Worm (Caenorhabditis elegans): Measurements from ENCODE around the gene F52E1.2.

F52E1.2 gene

ce11 chrV:8435292-8435691 lies 24.9 kb downstream of the F52E1.2 start:
- TF ChIP-seq cebp-1 (GFP tag; IDR thresholded peaks at IDR 0.05): no peak
- no peak for TF ChIP-seq cebp-1 (tag; optimal IDR thresholded peaks at IDR 0.05)
- peak; percentile 26 for TF ChIP-seq K12H6.12 (tag; optimal IDR thresholded peaks at IDR 0.05)
- TF ChIP-seq repo-1 (tag; optimal IDR thresholded peaks at IDR 0.05): no peak
- no peak for TF ChIP-seq lin-40 (tag; optimal IDR thresholded peaks at IDR 0.05)
- TF ChIP-seq cebp-2 (GFP tag; IDR thresholded peaks at IDR 0.05): no peak
- TF ChIP-seq zfh-2 (GFP tag; conservative IDR thresholded peaks at IDR 0.05): 0 out of 2 replicates have a peak, but pooled peaks have one; percentile 15
- TF ChIP-seq lin-26 (GFP tag; IDR thresholded peaks at IDR 0.05): 0 out of 2 replicates have a peak, but pooled peaks have one; percentile 49

ce11 chrV:8437358-8437757 lies 27.0 kb downstream of the F52E1.2 start:
- no peak for TF ChIP-seq dpff-1 (tag; optimal IDR thresholded peaks at IDR 0.05)
- TF ChIP-seq F57A8.1 (GFP tag; optimal IDR thresholded peaks at IDR 0.05): no peak
- no peak for TF ChIP-seq Y53F4B.3 (GFP tag; IDR thresholded peaks at IDR 0.05)
- TF ChIP-seq atf-7 (tag; optimal IDR thresholded peaks at IDR 0.05): no peak
- no peak for TF ChIP-seq mes-4 (tag; optimal IDR thresholded peaks at IDR 0.05)

- TF ChIP-seq lag-1 (GFP tag; IDR thresholded peaks at IDR 0.05) (0 out of 2 replicates have a peak, but pooled peaks have one; percentile 24), ceh-40 (GFP tag; IDR thresholded peaks at IDR 0.05) (no peak)
Observed at ce11 chrV:8444357-8444856, 34.0 kb downstream of the F52E1.2 start, which contains the start of gene lmd-3. lmd-3 (minus strand) TSS chrV:8444806.

- no peak for TF ChIP-seq nfyb-1 (GFP tag; IDR thresholded peaks at IDR 0.05)
- peak; percentile 65 for TF ChIP-seq nhr-80 (tag; optimal IDR thresholded peaks at IDR 0.05)
- TF ChIP-seq repo-1 (tag; optimal IDR thresholded peaks at IDR 0.05): no peak
Observed at ce11 chrV:8445636-8446035, 35.2 kb downstream of the F52E1.2 start.

- TF ChIP-seq B0019.2 (GFP tag; conservative IDR thresholded peaks at IDR 0.05) (no peak), lin-40 (tag; optimal IDR thresholded peaks at IDR 0.05) (no peak), ceh-91 (GFP tag; IDR thresholded peaks at IDR 0.05) (no peak), lin-35 (GFP tag; optimal IDR thresholded peaks at IDR 0.05) (no peak), hsf-1 (GFP tag; IDR thresholded peaks at IDR 0.05) (no peak), ZK185.1 (tag; optimal IDR thresholded peaks at IDR 0.05; ENCODE audit: poor library complexity, severe bottlenecking) (no peak), ama-1 (optimal IDR thresholded peaks at IDR 0.05) (no peak), ama-1 (GFP tag; optimal IDR thresholded peaks at IDR 0.05) (no peak), ztf-22 (GFP tag; optimal IDR thresholded peaks at IDR 0.05) (no peak), B0035.1 (tag; optimal IDR thresholded peaks at IDR 0.05) (no peak), pbrm-1 (GFP tag; IDR thresholded peaks at IDR 0.05) (no peak), cebp-2 (GFP tag; IDR thresholded peaks at IDR 0.05) (no peak), mes-4 (tag; optimal IDR thresholded peaks at IDR 0.05) (no peak), egl-44 (GFP tag; IDR thresholded peaks at IDR 0.05) (no peak), madf-8 (GFP tag; conservative IDR thresholded peaks at IDR 0.05) (no peak), T07F8.4 (tag; optimal IDR thresholded peaks at IDR 0.05) (no peak), B0261.1 (tag; optimal IDR thresholded peaks at IDR 0.05) (no peak)
Observed at ce11 chrV:8447928-8448327, 37.5 kb downstream of the F52E1.2 start, which contains the start of gene T23B12.5. T23B12.5 (minus strand) TSS chrV:8448028.

ce11 chrV:8449241-8449640 lies 38.8 kb downstream of the F52E1.2 start:
- TF ChIP-seq B0035.1 (tag; optimal IDR thresholded peaks at IDR 0.05) (no peak), snpc-4 (GFP tag; optimal IDR thresholded peaks at IDR 0.05) (no peak), snpc-4 (tag; optimal IDR thresholded peaks at IDR 0.05) (peak in 1 of 4 experiments; percentile 38), Y79H2A.3 (GFP tag; conservative IDR thresholded peaks at IDR 0.05) (no peak), Y67H2A.10 (GFP tag; conservative IDR thresholded peaks at IDR 0.05) (no peak), lin-40 (tag; optimal IDR thresholded peaks at IDR 0.05) (peak; percentile 46)
